Worm (Caenorhabditis elegans): Measurements from ENCODE around the gene tsp-14.

ce11 chrX:4911287-4911876, 34.6 kb upstream of the tsp-14 start:
- TF ChIP-seq zag-1 (tag; optimal IDR thresholded peaks at IDR 0.05) (no peak), nhr-11 (tag; optimal IDR thresholded peaks at IDR 0.05) (no peak), lsy-2 (tag; optimal IDR thresholded peaks at IDR 0.05) (no peak), unc-86 (tag; optimal IDR thresholded peaks at IDR 0.05) (no peak), skn-1 (tag; optimal IDR thresholded peaks at IDR 0.05) (no peak), ama-1 (optimal IDR thresholded peaks at IDR 0.05) (no peak), nhr-28 (tag; optimal IDR thresholded peaks at IDR 0.05) (no peak), aly-2 (tag; optimal IDR thresholded peaks at IDR 0.05) (no peak), efl-1 (optimal IDR thresholded peaks at IDR 0.05) (no peak), efl-1 (GFP tag; optimal IDR thresholded peaks at IDR 0.05 in 1 of 2) (no peak), ceh-82 (tag; optimal IDR thresholded peaks at IDR 0.05) (no peak), unc-62 (GFP tag; optimal IDR thresholded peaks at IDR 0.05) (no peak)
